Worm (Caenorhabditis elegans): ENCODE results near the gene Y51A2B.9.

Y51A2B.9 gene

ce11 chrV:18354299-18354698 lies 41.2 kb downstream of the Y51A2B.9 start:
- no peak for TF ChIP-seq tbx-11 (GFP tag; IDR thresholded peaks at IDR 0.05)
- no peak for TF ChIP-seq scrt-1 (GFP tag; IDR thresholded peaks at IDR 0.05)
- TF ChIP-seq ceh-13 (GFP tag; optimal IDR thresholded peaks at IDR 0.05), result no peak
- no peak for TF ChIP-seq B0310.2 (tag; optimal IDR thresholded peaks at IDR 0.05)
- no peak for TF ChIP-seq F13C5.2 (tag; optimal IDR thresholded peaks at IDR 0.05)

- TF ChIP-seq scrt-1 (GFP tag; IDR thresholded peaks at IDR 0.05) (no peak), aly-1 (tag; optimal IDR thresholded peaks at IDR 0.05) (no peak), ets-7 (tag; optimal IDR thresholded peaks at IDR 0.05) (no peak), pes-1 (GFP tag; IDR thresholded peaks at IDR 0.05) (no peak)
Observed at ce11 chrV:18350721-18351120, 44.8 kb downstream of the Y51A2B.9 start, which contains the start of gene C08E8.11. Gene C08E8.11, plus strand, starts transcription at chrV:18351021.

ce11 chrV:18350046-18350445 lies 45.5 kb downstream of the Y51A2B.9 start, which contains the start of gene C08E8.3:
Gene C08E8.3, plus strand, starts transcription at chrV:18350129.
- TF ChIP-seq B0310.2 (tag; optimal IDR thresholded peaks at IDR 0.05) (no peak), ets-7 (tag; optimal IDR thresholded peaks at IDR 0.05) (no peak), aly-1 (tag; optimal IDR thresholded peaks at IDR 0.05) (no peak), hmbx-1 (tag; optimal IDR thresholded peaks at IDR 0.05) (no peak), tbx-11 (GFP tag; IDR thresholded peaks at IDR 0.05) (no peak), tbx-37 (GFP tag; conservative IDR thresholded peaks at IDR 0.05) (no peak), hnd-1 (tag; optimal IDR thresholded peaks at IDR 0.05) (no peak), ceh-36 (tag; optimal IDR thresholded peaks at IDR 0.05) (no peak), tra-4 (tag; optimal IDR thresholded peaks at IDR 0.05) (no peak), F13C5.2 (tag; optimal IDR thresholded peaks at IDR 0.05) (no peak), sea-1 (GFP tag; conservative IDR thresholded peaks at IDR 0.05) (no peak), scrt-1 (GFP tag; IDR thresholded peaks at IDR 0.05) (no peak), ama-1 (optimal IDR thresholded peaks at IDR 0.05) (no peak), pes-1 (GFP tag; IDR thresholded peaks at IDR 0.05) (no peak)

- TF ChIP-seq ceh-36 (tag; optimal IDR thresholded peaks at IDR 0.05), result no peak
- no peak for TF ChIP-seq sea-1 (GFP tag; conservative IDR thresholded peaks at IDR 0.05)
- no peak for TF ChIP-seq ama-1 (optimal IDR thresholded peaks at IDR 0.05)
- TF ChIP-seq tbx-11 (GFP tag; IDR thresholded peaks at IDR 0.05), result no peak
- no peak for TF ChIP-seq ceh-13 (GFP tag; optimal IDR thresholded peaks at IDR 0.05)
- TF ChIP-seq tbx-37 (GFP tag; conservative IDR thresholded peaks at IDR 0.05), result no peak
- TF ChIP-seq tra-4 (tag; optimal IDR thresholded peaks at IDR 0.05), result no peak
- no peak for TF ChIP-seq F13C5.2 (tag; optimal IDR thresholded peaks at IDR 0.05)
Observed at ce11 chrV:18346080-18346479, 49.5 kb downstream of the Y51A2B.9 start.

Measured in whole organism, early embryonic.